Worm (Caenorhabditis elegans): ENCODE results near the gene sri-65.

sri-65 gene

ce11 chrV:16401519-16401918 lies 13.4 kb upstream of the sri-65 start, which contains the start of gene F13A7.14 (continued):
- TF ChIP-seq hmg-1.2 (GFP tag; IDR thresholded peaks at IDR 0.05) (no peak), dpl-1 (GFP tag; optimal IDR thresholded peaks at IDR 0.05) (peak; percentile 84), aptf-2 (GFP tag; conservative IDR thresholded peaks at IDR 0.05) (peak; percentile 72; the same call in 1 of the 2 replicates), let-607 (tag; optimal IDR thresholded peaks at IDR 0.05) (peak in 1 of 2 experiments; percentile 46), let-526 (GFP tag; IDR thresholded peaks at IDR 0.05) (0 out of 2 replicates have a peak, but pooled peaks have one; percentile 51), Y56A3A.18 (GFP tag; IDR thresholded peaks at IDR 0.05) (no peak), die-1 (tag; optimal IDR thresholded peaks at IDR 0.05) (no peak), ZK185.1 (tag; optimal IDR thresholded peaks at IDR 0.05; ENCODE audit: poor library complexity, severe bottlenecking) (peak; percentile 90), lag-1 (GFP tag; IDR thresholded peaks at IDR 0.05) (no peak), F22D6.2 (tag; optimal IDR thresholded peaks at IDR 0.05) (peak; percentile 36), aptf-3 (GFP tag; IDR thresholded peaks at IDR 0.05) (no peak), rcor-1 (GFP tag; IDR thresholded peaks at IDR 0.05) (peak; percentile 70), zim-3 (tag; optimal IDR thresholded peaks at IDR 0.05) (no peak), Y53G8AR.9 (GFP tag; conservative IDR thresholded peaks at IDR 0.05) (no peak; the same call in 1 of the 2 replicates), ets-4 (GFP tag; optimal IDR thresholded peaks at IDR 0.05) (no peak), ztf-28 (GFP tag; IDR thresholded peaks at IDR 0.05) (no peak), rec-8 (tag; optimal IDR thresholded peaks at IDR 0.05) (peak in 1 of 2 experiments; percentile 40), snpc-4 (GFP tag; optimal IDR thresholded peaks at IDR 0.05) (no peak), snpc-4 (tag; optimal IDR thresholded peaks at IDR 0.05) (peak in 3 of 4 experiments; percentile 53 to 72 (median 69)), F57A8.1 (GFP tag; optimal IDR thresholded peaks at IDR 0.05) (no peak), mcd-1 (GFP tag; IDR thresholded peaks at IDR 0.05) (peak; percentile 86), unc-62 (GFP tag; optimal IDR thresholded peaks at IDR 0.05) (no peak), lsy-27 (tag; optimal IDR thresholded peaks at IDR 0.05; ENCODE audit: borderline replicate concordance, insufficient read depth) (no peak), dox-1 (GFP tag; IDR thresholded peaks at IDR 0.05) (peak; percentile 75), mel-28 (tag; optimal IDR thresholded peaks at IDR 0.05; ENCODE audit: borderline replicate concordance) (no peak), hsf-1 (GFP tag; IDR thresholded peaks at IDR 0.05) (no peak), snpc-1.3 (tag; optimal IDR thresholded peaks at IDR 0.05; ENCODE audit: insufficient read depth) (peak; percentile 39), ztf-22 (GFP tag; optimal IDR thresholded peaks at IDR 0.05) (no peak), nhr-90 (tag; optimal IDR thresholded peaks at IDR 0.05) (no peak), ztf-6 (GFP tag; IDR thresholded peaks at IDR 0.05) (no peak), F39B2.1 (GFP tag; IDR thresholded peaks at IDR 0.05) (no peak), ceh-40 (GFP tag; IDR thresholded peaks at IDR 0.05) (no peak), him-1 (tag; optimal IDR thresholded peaks at IDR 0.05) (no peak), somi-1 (GFP tag; optimal IDR thresholded peaks at IDR 0.05) (peak; percentile 2), lsl-1 (GFP tag; optimal IDR thresholded peaks at IDR 0.05) (peak; percentile 36), madf-6 (GFP tag; IDR thresholded peaks at IDR 0.05) (peak; percentile 82), cebp-1 (GFP tag; IDR thresholded peaks at IDR 0.05) (no peak), cebp-1 (tag; optimal IDR thresholded peaks at IDR 0.05) (peak; percentile 39), D2030.7 (GFP tag; IDR thresholded peaks at IDR 0.05) (peak; percentile 54), nhr-27 (tag; optimal IDR thresholded peaks at IDR 0.05) (no peak), lin-26 (GFP tag; IDR thresholded peaks at IDR 0.05) (no peak), attf-6 (GFP tag; IDR thresholded peaks at IDR 0.05) (peak; percentile 76), gei-17 (GFP tag; optimal IDR thresholded peaks at IDR 0.05) (no peak), unc-130 (GFP tag; optimal IDR thresholded peaks at IDR 0.05) (peak; percentile 53), cebp-2 (GFP tag; IDR thresholded peaks at IDR 0.05) (no peak), Y79H2A.3 (GFP tag; conservative IDR thresholded peaks at IDR 0.05) (no peak), lin-35 (GFP tag; optimal IDR thresholded peaks at IDR 0.05) (peak; percentile 16 to 90 (median 30)), B0035.1 (tag; optimal IDR thresholded peaks at IDR 0.05) (no peak)
